Fruit fly (Drosophila melanogaster) whole organism, wandering third instar larva: Measurements from ENCODE around the gene dachs.

ENCODE experiments used
- Abd-B ChIP-seq: fragments of >200 bp; optimal IDR thresholded peaks from 2 replicates; lab custom pipeline; 2017; ENCODE audit warnings: missing biosample characterization, missing genetic modification characterization
- CG32264 ChIP-seq: fragments of 200-800 bp; sonication (Bioruptor generic); optimal IDR thresholded peaks from 2 replicates; lab custom pipeline; 2016; ENCODE audit warnings: missing biosample characterization, missing genetic modification characterization
- CG9705 ChIP-seq: fragments of 200-800 bp; sonication (Bioruptor generic); optimal IDR thresholded peaks from 2 replicates; lab custom pipeline; 2018; ENCODE audit warnings: missing biosample characterization, mild to moderate bottlenecking, missing genetic modification characterization
- CrebA ChIP-seq: fragments of 200-800 bp; sonication (Bioruptor generic); optimal IDR thresholded peaks from 2 replicates; lab custom pipeline; 2016; ENCODE audit warnings: missing biosample characterization, mild to moderate bottlenecking, missing genetic modification characterization, borderline replicate concordance
- Dfd ChIP-seq: fragments of >200 bp; optimal IDR thresholded peaks from 2 replicates; lab custom pipeline; 2017; ENCODE audit warnings: missing biosample characterization, missing genetic modification characterization
- Dif ChIP-seq: fragments of 200-275, 200-300 bp; sonication (Bioruptor generic); optimal IDR thresholded peaks from 2 replicates; lab custom pipeline; 2018; ENCODE audit warnings: missing biosample characterization, missing genetic modification characterization; ENCODE audit not compliant: partially characterized antibody
- GATAd ChIP-seq: sonication (Bioruptor generic); optimal IDR thresholded peaks from 2 replicates; lab custom pipeline; 2016; ENCODE audit warnings: missing biosample characterization, missing genetic modification characterization
- HLH106 ChIP-seq: fragments of 200-800 bp; optimal IDR thresholded peaks from 3 replicates; lab custom pipeline; 2019; ENCODE audit warnings: missing biosample characterization, mild to moderate bottlenecking, missing genetic modification characterization, moderate library complexity
- Hnf4 ChIP-seq: fragments of 200-800 bp; sonication (Bioruptor generic); optimal IDR thresholded peaks from 2 replicates; lab custom pipeline; 2016; ENCODE audit warnings: missing biosample characterization, mild to moderate bottlenecking, missing genetic modification characterization
- Hr78 ChIP-seq: fragments of >200 bp; optimal IDR thresholded peaks from 2 replicates; lab custom pipeline; 2017; ENCODE audit warnings: missing biosample characterization, missing genetic modification characterization
- Hr83 ChIP-seq: fragments of 200-300 bp; sonication (Bioruptor generic); optimal IDR thresholded peaks from 2 replicates; lab custom pipeline; 2016; ENCODE audit warnings: missing biosample characterization, mild to moderate bottlenecking, missing genetic modification characterization, moderate library complexity; ENCODE audit not compliant: poor library complexity, severe bottlenecking
- Jra ChIP-seq: sonication (Bioruptor generic); optimal IDR thresholded peaks from 2 replicates; lab custom pipeline; 2016; ENCODE audit warnings: missing biosample characterization, missing genetic modification characterization
- Mio ChIP-seq: sonication (Bioruptor generic); optimal IDR thresholded peaks from 2 replicates; lab custom pipeline; 2016; ENCODE audit warnings: missing biosample characterization, missing genetic modification characterization
- Myc ChIP-seq: fragments of >200 bp; optimal IDR thresholded peaks from 2 replicates; lab custom pipeline; 2017
- N ChIP-seq: fragments of >200 bp; optimal IDR thresholded peaks from 2 replicates; lab custom pipeline; 2018; ENCODE audit warnings: missing biosample characterization, missing external identifiers, missing genetic modification characterization
- OdsH ChIP-seq: fragments of 200-800 bp; sonication (Bioruptor generic); optimal IDR thresholded peaks from 2 replicates; lab custom pipeline; 2016; ENCODE audit warnings: missing biosample characterization, mild to moderate bottlenecking, missing genetic modification characterization
- Rel ChIP-seq, 2 experiments: fragments of 200-800 bp; sonication (Bioruptor generic) in 1 of 2; optimal IDR thresholded peaks; 2 replicates in 1 of 2; 3 replicates in 1 of 2; lab custom pipeline; 2016 to 2019; ENCODE audit warnings: mild to moderate bottlenecking in 2 of 2, missing biosample characterization in 2 of 2, missing genetic modification characterization in 2 of 2, moderate library complexity in 1 of 2
- Sp1 ChIP-seq: fragments of 200-800 bp; sonication (Bioruptor generic); optimal IDR thresholded peaks from 3 replicates; lab custom pipeline; 2019; ENCODE audit warnings: missing biosample characterization, mild to moderate bottlenecking, missing genetic modification characterization, moderate library complexity
- Vsx2 ChIP-seq: fragments of 200-300, 225-300 bp; sonication (Bioruptor generic); optimal IDR thresholded peaks from 2 replicates; lab custom pipeline; 2018; ENCODE audit warnings: missing biosample characterization, missing genetic modification characterization; ENCODE audit not compliant: partially characterized antibody
- br ChIP-seq: fragments of 200-800 bp; sonication (Bioruptor generic); optimal IDR thresholded peaks from 2 replicates; lab custom pipeline; 2016; ENCODE audit warnings: missing biosample characterization, missing genetic modification characterization
- brk ChIP-seq: fragments of 200-800 bp; sonication (Bioruptor generic); optimal IDR thresholded peaks from 2 replicates; lab custom pipeline; 2016; ENCODE audit warnings: missing biosample characterization, mild to moderate bottlenecking, missing genetic modification characterization
- dl ChIP-seq, 2 experiments: fragments of 175-275, 200-275 bp in 1 of 2; fragments of 200-275 bp in 1 of 2; sonication (Bioruptor generic); optimal IDR thresholded peaks; lab custom pipeline; 2018; ENCODE audit warnings: mild to moderate bottlenecking in 2 of 2, missing biosample characterization in 2 of 2, missing genetic modification characterization in 2 of 2, moderate library complexity in 2 of 2; ENCODE audit not compliant: partially characterized antibody in 2 of 2, insufficient read depth in 1 of 2
- dmrt93B ChIP-seq: fragments of 200-800 bp; sonication (Bioruptor generic); optimal IDR thresholded peaks from 2 replicates; lab custom pipeline; 2018; ENCODE audit warnings: missing biosample characterization, mild to moderate bottlenecking, missing genetic modification characterization
- dsf ChIP-seq: sonication (Bioruptor generic); optimal IDR thresholded peaks from 2 replicates; lab custom pipeline; 2016; ENCODE audit warnings: missing biosample characterization, missing genetic modification characterization, borderline replicate concordance
- ey ChIP-seq: fragments of 200-800 bp; sonication (Bioruptor generic); optimal IDR thresholded peaks from 2 replicates; lab custom pipeline; 2016; ENCODE audit warnings: missing biosample characterization, missing genetic modification characterization
- foxo ChIP-seq, 2 experiments: fragments of 200-800 bp; sonication (Bioruptor generic); optimal IDR thresholded peaks; 2 replicates in 1 of 2; 3 replicates in 1 of 2; lab custom pipeline; 2016 to 2017; ENCODE audit warnings: missing biosample characterization in 2 of 2, missing genetic modification characterization in 2 of 2
- fru ChIP-seq: fragments of 200-800 bp; sonication (Bioruptor generic); optimal IDR thresholded peaks from 3 replicates; lab custom pipeline; 2016; ENCODE audit warnings: missing biosample characterization, mild to moderate bottlenecking, missing genetic modification characterization
- h ChIP-seq: fragments of 200-800 bp; sonication (Bioruptor generic); optimal IDR thresholded peaks from 3 replicates; lab custom pipeline; 2016; ENCODE audit warnings: missing biosample characterization, mild to moderate bottlenecking, missing genetic modification characterization
- jim ChIP-seq: fragments of 175-275, 200-325 bp; sonication (Bioruptor generic); optimal IDR thresholded peaks from 2 replicates; lab custom pipeline; 2016; ENCODE audit warnings: missing biosample characterization, mild to moderate bottlenecking, missing genetic modification characterization
- lola ChIP-seq: fragments of >200 bp; optimal IDR thresholded peaks from 2 replicates; lab custom pipeline; 2017; ENCODE audit warnings: missing biosample characterization, missing genetic modification characterization
- pan ChIP-seq: fragments of >200 bp; optimal IDR thresholded peaks from 2 replicates; lab custom pipeline; 2017
- psq ChIP-seq: fragments of 200-800 bp; sonication (Bioruptor generic); optimal IDR thresholded peaks from 3 replicates; lab custom pipeline; 2017; ENCODE audit warnings: missing biosample characterization, mild to moderate bottlenecking, missing genetic modification characterization, moderate library complexity
- rgr ChIP-seq: fragments of 200-800 bp; sonication (Bioruptor generic); optimal IDR thresholded peaks from 3 replicates; lab custom pipeline; 2016; ENCODE audit warnings: missing biosample characterization, mild to moderate bottlenecking, missing genetic modification characterization
- sage ChIP-seq: fragments of 200-800 bp; sonication (Bioruptor generic); optimal IDR thresholded peaks from 2 replicates; lab custom pipeline; 2016; ENCODE audit warnings: missing biosample characterization, mild to moderate bottlenecking, missing genetic modification characterization
- sv ChIP-seq: fragments of 200-800 bp; sonication (Bioruptor generic); optimal IDR thresholded peaks from 3 replicates; lab custom pipeline; 2016; ENCODE audit warnings: missing biosample characterization, missing genetic modification characterization
- tai ChIP-seq: sonication (Bioruptor generic); optimal IDR thresholded peaks from 2 replicates; lab custom pipeline; 2016; ENCODE audit warnings: missing biosample characterization, missing genetic modification characterization
- usp ChIP-seq: fragments of >200 bp; optimal IDR thresholded peaks from 2 replicates; lab custom pipeline; 2017; ENCODE audit warnings: missing biosample characterization, missing genetic modification characterization
- woc ChIP-seq: sonication (Bioruptor generic); optimal IDR thresholded peaks from 2 replicates; lab custom pipeline; 2016; ENCODE audit warnings: missing biosample characterization, mild to moderate bottlenecking, missing genetic modification characterization

The dachs gene

dm6 chr2L:8534515-8535295 lies 68.1 kb downstream of the dachs start (continued):
- TF ChIP-seq woc (peak; percentile 91), Rel (GFP tag; optimal IDR thresholded peaks at IDR 0.05; lab: Kevin White, UChicago) (peak; percentile 92), Rel (tag; optimal IDR thresholded peaks at IDR 0.05; lab: Kevin White, UChicago) (peak; percentile 77), tai (GFP tag; lab: Kevin White, UChicago) (peak; percentile 88), Hnf4 (GFP tag; lab: Kevin White, UChicago) (peak; percentile 90), Hr83 (peak; percentile 93), Sp1 (GFP tag; lab: Kevin White, UChicago) (peak; percentile 95), CrebA (peak; percentile 91), h (peak; percentile 98), jim (GFP tag; lab: Kevin White, UChicago) (no peak), CG32264 (GFP tag; lab: Kevin White, UChicago) (peak; percentile 83), HLH106 (tag; lab: Kevin White, UChicago) (peak; percentile 97)

- TF ChIP-seq pan (lab: Kevin White, UChicago) = no peak
- peak; percentile 84 for TF ChIP-seq psq (GFP tag; lab: Kevin White, UChicago)
- peak in 1 of 2 experiments; percentile 44 for TF ChIP-seq dl (GFP tag; optimal IDR thresholded peaks at IDR 0.05; lab: Kevin White, UChicago; ENCODE audit: insufficient read depth in 1 of 2, partially characterized antibody in 2 of 2)
- peak; percentile 60 for TF ChIP-seq h
- peak; percentile 23 for TF ChIP-seq CrebA
- peak; percentile 79 for TF ChIP-seq brk (GFP tag; lab: Kevin White, UChicago)
- TF ChIP-seq Jra (GFP tag; lab: Kevin White, UChicago) = no peak
- peak; percentile 15 for TF ChIP-seq Rel (GFP tag; optimal IDR thresholded peaks at IDR 0.05; lab: Kevin White, UChicago)
- peak; percentile 31 for TF ChIP-seq Rel (tag; optimal IDR thresholded peaks at IDR 0.05; lab: Kevin White, UChicago)
- no peak for TF ChIP-seq Mio
- no peak for TF ChIP-seq Vsx2 (GFP tag; lab: Kevin White, UChicago)
- peak; percentile 42 for TF ChIP-seq Hnf4 (GFP tag; lab: Kevin White, UChicago)
- TF ChIP-seq lola (GFP tag; lab: Kevin White, UChicago) = no peak
- peak; percentile 32 for TF ChIP-seq Dfd (GFP tag; lab: Kevin White, UChicago)
- peak in 1 of 2 experiments; percentile 87 for TF ChIP-seq foxo (GFP tag; optimal IDR thresholded peaks at IDR 0.05; lab: Kevin White, UChicago)
- TF ChIP-seq N (GFP tag; lab: Kevin White, UChicago) = no peak
- TF ChIP-seq CG32264 (GFP tag; lab: Kevin White, UChicago) = no peak
- TF ChIP-seq OdsH (GFP tag; lab: Kevin White, UChicago) = peak; percentile 82
- peak; percentile 47 for TF ChIP-seq Hr83
- TF ChIP-seq jim (GFP tag; lab: Kevin White, UChicago) = no peak
- TF ChIP-seq CG9705 (GFP tag; lab: Kevin White, UChicago) = peak; percentile 60
- peak; percentile 55 for TF ChIP-seq Dif (GFP tag; lab: Kevin White, UChicago)
- peak; percentile 66 for TF ChIP-seq ey (GFP tag; lab: Kevin White, UChicago)
- no peak for TF ChIP-seq Abd-B (GFP tag; lab: Kevin White, UChicago)
- peak; percentile 77 for TF ChIP-seq fru
- no peak for TF ChIP-seq Myc
- TF ChIP-seq HLH106 (tag; lab: Kevin White, UChicago) = peak; percentile 94
- TF ChIP-seq rgr = peak; percentile 82
- peak; percentile 90 for TF ChIP-seq dmrt93B (GFP tag; lab: Kevin White, UChicago)
- peak; percentile 8 for TF ChIP-seq tai (GFP tag; lab: Kevin White, UChicago)
- TF ChIP-seq usp (GFP tag; lab: Kevin White, UChicago) = no peak
- TF ChIP-seq dsf (GFP tag; lab: Kevin White, UChicago) = no peak
- peak; percentile 61 for TF ChIP-seq sv (GFP tag; lab: Kevin White, UChicago)
- TF ChIP-seq woc = peak; percentile 64
- TF ChIP-seq GATAd (GFP tag; lab: Kevin White, UChicago) = no peak
- TF ChIP-seq br (GFP tag; lab: Kevin White, UChicago) = peak; percentile 65
- TF ChIP-seq Sp1 (GFP tag; lab: Kevin White, UChicago) = peak; percentile 97
- TF ChIP-seq sage (GFP tag; lab: Kevin White, UChicago) = peak; percentile 43
- no peak for TF ChIP-seq Hr78 (GFP tag; lab: Kevin White, UChicago)
Measured at dm6 chr2L:8535394-8536176, 69.0 kb downstream of the dachs start.
